Worm (Caenorhabditis elegans) whole organism, L4 larva: ENCODE results near the gene srx-59.
A peak's percentile ranks its signal among the peaks of the same experiment; 100 is the strongest.

Source experiments
- F10B5.3 ChIP-seq: sonication (generic microtip); optimal IDR thresholded peaks from 2 replicates; lab custom pipeline; 2016; ENCODE audit warnings: mild to moderate bottlenecking, missing genetic modification characterization, missing compliant biosample characterization
- F44E2.7 ChIP-seq: fragments of 200-800 bp; sonication (Bioruptor generic); IDR thresholded peaks from 2 replicates; pipeline ENCODE4 v2.1.2; 2022; ENCODE audit warnings: missing genetic modification characterization, missing compliant biosample characterization
- T20F7.1 ChIP-seq: fragments of 200-800 bp; sonication (Bioruptor generic); optimal IDR thresholded peaks from 2 replicates; lab custom pipeline; 2018; ENCODE audit warnings: mild to moderate bottlenecking, missing genetic modification characterization, missing compliant biosample characterization
- Y48G9A.11 ChIP-seq: fragments of 200-800 bp; sonication (Bioruptor generic); IDR thresholded peaks from 2 replicates; pipeline ENCODE4 v1.3.6; 2022; ENCODE audit warnings: missing genetic modification reagents, missing genetic modification characterization, missing compliant biosample characterization
- Y5F2A.4 ChIP-seq: fragments of 200-800 bp; sonication (Bioruptor generic); optimal IDR thresholded peaks from 2 replicates; lab custom pipeline; 2018; ENCODE audit warnings: mild to moderate bottlenecking, missing genetic modification characterization, missing compliant biosample characterization
- ZK337.2 ChIP-seq: fragments of 200-800 bp; sonication (Bioruptor generic); IDR thresholded peaks from 2 replicates; pipeline ENCODE4 v1.3.6; 2022; ENCODE audit warnings: missing genetic modification reagents, missing genetic modification characterization, missing compliant biosample characterization
- ZK546.5 ChIP-seq, 2 experiments: sonication (generic microtip); optimal IDR thresholded peaks; 2 replicates each; lab custom pipeline; 2017; ENCODE audit warnings: missing biosample characterization in 2 of 2, missing genetic modification characterization in 2 of 2
- ceh-32 ChIP-seq: sonication (generic microtip); optimal IDR thresholded peaks from 2 replicates; lab custom pipeline; 2016; ENCODE audit warnings: mild to moderate bottlenecking, missing genetic modification characterization, missing compliant biosample characterization; ENCODE audit not compliant: poor library complexity
- cey-2 ChIP-seq: sonication (generic microtip); optimal IDR thresholded peaks from 3 replicates; lab custom pipeline; 2017; ENCODE audit warnings: missing genetic modification characterization, mild to moderate bottlenecking, missing compliant biosample characterization, antibody characterized with exemption, borderline replicate concordance; ENCODE audit not compliant: insufficient read depth
- daf-16 ChIP-seq, 3 experiments: sonication (generic microtip); optimal IDR thresholded peaks; 2 replicates each; lab custom pipeline; 2016 to 2017; ENCODE audit warnings: missing genetic modification characterization in 3 of 3, missing genetic modification reagents in 3 of 3, mild to moderate bottlenecking in 2 of 3, missing compliant biosample characterization in 2 of 3, missing biosample characterization in 1 of 3, moderate library complexity in 1 of 3
- daf-19 ChIP-seq: fragments of 200-800 bp; sonication (Bioruptor generic); conservative IDR thresholded peaks from 2 replicates; pipeline ENCODE4 v1.3.6; 2022; ENCODE audit warnings: missing genetic modification characterization, missing compliant biosample characterization
- daf-8 ChIP-seq: fragments of 200-800 bp; sonication (Bioruptor generic); IDR thresholded peaks from 2 replicates; pipeline ENCODE4 v1.3.6; 2022; ENCODE audit warnings: missing genetic modification characterization, missing compliant biosample characterization
- dmd-6 ChIP-seq: fragments of 200-800 bp; sonication (Bioruptor generic); IDR thresholded peaks from 2 replicates; pipeline ENCODE4 v1.3.6; 2022; ENCODE audit warnings: missing genetic modification reagents, missing genetic modification characterization, missing compliant biosample characterization
- dmd-9 ChIP-seq: fragments of 200-800 bp; sonication (Bioruptor generic); IDR thresholded peaks from 2 replicates; pipeline ENCODE4 v1.3.6; 2022; ENCODE audit warnings: missing genetic modification reagents, missing genetic modification characterization, missing compliant biosample characterization
- dve-1 ChIP-seq: sonication (generic microtip); optimal IDR thresholded peaks from 2 replicates; lab custom pipeline; 2017; ENCODE audit warnings: antibody characterized with exemption, mild to moderate bottlenecking, missing genetic modification characterization, missing compliant biosample characterization; ENCODE audit not compliant: insufficient read depth
- egl-27 ChIP-seq: sonication (generic microtip); optimal IDR thresholded peaks from 3 replicates; lab custom pipeline; 2017; ENCODE audit warnings: missing biosample characterization, missing genetic modification reagents, missing genetic modification characterization
- egl-43 ChIP-seq: fragments of 200-800 bp; sonication (Bioruptor generic); IDR thresholded peaks from 2 replicates; pipeline ENCODE4 v1.3.6; 2022; ENCODE audit warnings: missing genetic modification reagents, missing genetic modification characterization, missing compliant biosample characterization
- fkh-10 ChIP-seq: fragments of 150-350 bp; optimal IDR thresholded peaks from 2 replicates; lab custom pipeline; 2014; ENCODE audit warnings: missing biosample characterization, missing genetic modification reagents, missing genetic modification characterization
- gei-8 ChIP-seq: fragments of 200-800 bp; sonication (Bioruptor generic); optimal IDR thresholded peaks from 2 replicates; lab custom pipeline; 2018; ENCODE audit warnings: mild to moderate bottlenecking, missing genetic modification characterization, missing compliant biosample characterization
- hif-1 ChIP-seq, 2 experiments: sonication (generic microtip); optimal IDR thresholded peaks; 2 replicates each; lab custom pipeline; 2016 to 2017; ENCODE audit warnings: missing compliant biosample characterization in 2 of 2, missing genetic modification characterization in 2 of 2, missing genetic modification reagents in 2 of 2, missing genotype in 2 of 2, mild to moderate bottlenecking in 1 of 2
- hlh-11 ChIP-seq: fragments of 200-800 bp; sonication (Bioruptor generic); optimal IDR thresholded peaks from 2 replicates; lab custom pipeline; 2018; ENCODE audit warnings: mild to moderate bottlenecking, missing genetic modification characterization, missing compliant biosample characterization
- hmg-1.1 ChIP-seq: fragments of 200-800 bp; sonication (Bioruptor generic); IDR thresholded peaks from 2 replicates; pipeline ENCODE4 v1.3.6; 2022; ENCODE audit warnings: missing genetic modification reagents, missing genetic modification characterization, missing compliant biosample characterization
- jun-1 ChIP-seq: fragments of 150-350 bp; optimal IDR thresholded peaks from 2 replicates; lab custom pipeline; 2014; ENCODE audit warnings: missing biosample characterization, missing genetic modification reagents, missing genetic modification characterization
- lin-29 ChIP-seq: fragments of 200-800 bp; sonication (Bioruptor generic); IDR thresholded peaks from 2 replicates; pipeline ENCODE4 v1.3.6; 2022; ENCODE audit warnings: missing genetic modification reagents, missing genetic modification characterization, missing compliant biosample characterization
- lir-3 ChIP-seq: sonication (generic microtip); optimal IDR thresholded peaks from 2 replicates; lab custom pipeline; 2016; ENCODE audit warnings: mild to moderate bottlenecking, missing genetic modification characterization, missing compliant biosample characterization
- madf-5 ChIP-seq, 2 experiments: fragments of 200-800 bp; sonication (Bioruptor generic); IDR thresholded peaks; 2 replicates each; pipeline ENCODE4 v1.3.6; 2022; ENCODE audit warnings: missing compliant biosample characterization in 2 of 2, missing genetic modification characterization in 2 of 2
- madf-9 ChIP-seq: fragments of 200-800 bp; sonication (Bioruptor generic); conservative IDR thresholded peaks from 2 replicates; pipeline ENCODE4 v1.3.6; 2022; ENCODE audit warnings: missing genetic modification reagents, missing genetic modification characterization, missing compliant biosample characterization
- mep-1 ChIP-seq: fragments of 150-350 bp; sonication (generic microtip); optimal IDR thresholded peaks from 3 replicates; lab custom pipeline; 2014; ENCODE audit warnings: missing biosample characterization, missing genetic modification characterization
- mxl-3 ChIP-seq: fragments of 200-800 bp; sonication (Bioruptor generic); optimal IDR thresholded peaks from 2 replicates; lab custom pipeline; 2018; ENCODE audit warnings: mild to moderate bottlenecking, missing genetic modification characterization, missing compliant biosample characterization
- nhr-237 ChIP-seq: sonication (generic microtip); optimal IDR thresholded peaks from 2 replicates; lab custom pipeline; 2017; ENCODE audit warnings: missing biosample characterization, missing genetic modification characterization
- nhr-28 ChIP-seq: fragments of 150-350 bp; optimal IDR thresholded peaks from 2 replicates; lab custom pipeline; 2014; ENCODE audit warnings: missing biosample characterization, missing genetic modification characterization
- nhr-76 ChIP-seq: fragments of 150-350 bp; optimal IDR thresholded peaks from 2 replicates; lab custom pipeline; 2014; ENCODE audit warnings: missing biosample characterization, missing genetic modification characterization
- nhr-77 ChIP-seq: fragments of 150-350 bp; optimal IDR thresholded peaks from 2 replicates; lab custom pipeline; 2014; ENCODE audit warnings: missing biosample characterization, missing genetic modification characterization
- rbr-2 ChIP-seq: sonication (generic microtip); optimal IDR thresholded peaks from 2 replicates; lab custom pipeline; 2016; ENCODE audit warnings: missing genotype, missing genetic modification characterization, missing compliant biosample characterization
- saeg-2 ChIP-seq: fragments of 200-800 bp; sonication (Bioruptor generic); IDR thresholded peaks from 2 replicates; pipeline ENCODE4 v1.3.6; 2022; ENCODE audit warnings: missing genetic modification reagents, missing genetic modification characterization, missing compliant biosample characterization
- sdz-12 ChIP-seq: fragments of 200-800 bp; sonication (Bioruptor generic); optimal IDR thresholded peaks from 2 replicates; lab custom pipeline; 2018; ENCODE audit warnings: mild to moderate bottlenecking, missing genetic modification characterization, missing compliant biosample characterization
- set-16 ChIP-seq: fragments of 200-800 bp; sonication (Bioruptor generic); IDR thresholded peaks from 2 replicates; pipeline ENCODE4 v1.3.6; 2022; ENCODE audit warnings: missing genetic modification reagents, missing genetic modification characterization, missing compliant biosample characterization
- snpc-4 ChIP-seq: fragments of 150-350 bp; optimal IDR thresholded peaks from 2 replicates; lab custom pipeline; 2014; ENCODE audit warnings: missing biosample characterization, missing genetic modification characterization
- tag-97 ChIP-seq: fragments of 200-800 bp; sonication (Bioruptor generic); IDR thresholded peaks from 2 replicates; pipeline ENCODE4 v1.3.6; 2022; ENCODE audit warnings: missing genetic modification characterization, missing compliant biosample characterization
- tra-1 ChIP-seq: fragments of 200-800 bp; sonication (Bioruptor generic); IDR thresholded peaks from 2 replicates; pipeline ENCODE4 v1.3.6; 2022; ENCODE audit warnings: missing genetic modification reagents, missing genetic modification characterization, missing compliant biosample characterization
- unc-130 ChIP-seq: sonication (generic microtip); optimal IDR thresholded peaks from 2 replicates; lab custom pipeline; 2016; ENCODE audit warnings: missing genetic modification reagents, missing genetic modification characterization, missing compliant biosample characterization
- unc-39 ChIP-seq: sonication (generic microtip); optimal IDR thresholded peaks from 2 replicates; lab custom pipeline; 2017; ENCODE audit warnings: missing biosample characterization, missing genetic modification characterization
- unc-62 ChIP-seq, 3 experiments: fragments of 150-350 bp in 1 of 3; sonication (generic microtip); optimal IDR thresholded peaks in 2 of 3; peaks in 1 of 3; 1 replicate in 1 of 3; 2 replicates in 2 of 3; lab custom pipeline; 2014 to 2017; ENCODE audit warnings: missing biosample characterization in 3 of 3, missing genetic modification characterization in 3 of 3, missing genetic modification reagents in 3 of 3, missing genotype in 1 of 3
- vab-7 ChIP-seq: fragments of 200-800 bp; sonication (Bioruptor generic); IDR thresholded peaks from 2 replicates; pipeline ENCODE4 v1.3.6; 2022; ENCODE audit warnings: missing genetic modification reagents, missing genetic modification characterization, missing compliant biosample characterization
- zag-1 ChIP-seq: fragments of 150-350 bp; optimal IDR thresholded peaks from 2 replicates; lab custom pipeline; 2014; ENCODE audit warnings: missing biosample characterization, missing genetic modification characterization
- zfp-2 ChIP-seq: sonication (generic microtip); optimal IDR thresholded peaks from 2 replicates; lab custom pipeline; 2016; ENCODE audit warnings: mild to moderate bottlenecking, missing genetic modification characterization, missing compliant biosample characterization
- zip-11 ChIP-seq: fragments of 200-800 bp; sonication (Bioruptor generic); IDR thresholded peaks from 2 replicates; pipeline ENCODE4 v1.3.6; 2022; ENCODE audit warnings: missing genetic modification characterization, missing compliant biosample characterization
- zip-2 ChIP-seq: fragments of 150-350 bp; optimal IDR thresholded peaks from 2 replicates; lab custom pipeline; 2014; ENCODE audit warnings: missing biosample characterization, missing genetic modification characterization
- ztf-11 ChIP-seq: fragments of 150-350 bp; optimal IDR thresholded peaks from 2 replicates; lab custom pipeline; 2014; ENCODE audit warnings: missing biosample characterization, missing genetic modification characterization
- ztf-7 ChIP-seq: fragments of 150-350 bp; optimal IDR thresholded peaks from 2 replicates; lab custom pipeline; 2014; ENCODE audit warnings: missing biosample characterization, missing genetic modification characterization

The srx-59 gene

DNA sequence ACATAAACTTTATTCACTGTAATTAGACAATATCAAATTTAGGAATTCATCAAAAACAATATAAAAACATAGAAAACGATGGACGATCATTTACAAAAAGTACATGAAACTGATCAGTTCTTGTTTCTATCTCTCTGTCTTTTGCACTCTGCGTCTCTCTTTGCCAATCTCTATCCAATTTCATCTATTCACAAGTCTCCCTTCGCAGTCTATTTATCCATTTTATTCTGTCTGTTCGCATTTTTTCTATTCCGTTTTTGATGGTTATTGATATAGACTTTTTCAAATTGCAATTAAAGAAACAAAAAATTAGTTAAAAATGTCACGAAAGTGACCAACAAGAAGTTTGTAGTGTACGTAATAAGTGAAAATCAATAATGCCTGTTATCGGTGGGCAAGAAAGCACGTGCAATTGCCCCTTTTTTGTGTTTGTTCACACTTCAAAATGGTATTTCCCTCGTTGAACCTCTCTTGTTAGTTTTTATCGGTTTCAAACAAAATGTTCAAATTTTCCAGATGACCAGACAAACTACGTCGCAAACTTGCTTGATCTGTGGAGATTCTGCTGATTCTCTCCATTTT lies 26.7 kb downstream of the srx-59 start, which contains the start of gene nhr-42:
nhr-42 (plus strand) TSS at position 517 of the 582 bp plus-strand sequence.
- TF ChIP-seq ztf-7 (no peak), daf-8 (GFP tag; lab: Robert Waterston, UW) (no peak), daf-19 (GFP tag; lab: Robert Waterston, UW) (no peak), fkh-10 (no peak), cey-2 (tag; lab: Kevin White, UChicago) (no peak), hlh-11 (tag; lab: Kevin White, UChicago) (peak; percentile 52), egl-27 (no peak), snpc-4 (tag; lab: Kevin White, UChicago) (no peak), unc-130 (GFP tag; lab: Kevin White, UChicago) (no peak), tag-97 (GFP tag; lab: Robert Waterston, UW) (no peak), dve-1 (tag; lab: Kevin White, UChicago) (peak; percentile 19), ZK546.5 (tag; optimal IDR thresholded peaks at IDR 0.05; lab: Kevin White, UChicago) (no peak), madf-5 (GFP tag; IDR thresholded peaks at IDR 0.05; lab: Robert Waterston, UW) (no peak), tra-1 (GFP tag; lab: Robert Waterston, UW) (no peak), F10B5.3 (no peak), Y5F2A.4 (GFP tag; lab: Kevin White, UChicago) (no peak), rbr-2 (no peak), saeg-2 (GFP tag; lab: Robert Waterston, UW) (no peak), madf-9 (GFP tag; lab: Robert Waterston, UW) (no peak), hmg-1.1 (no peak), nhr-76 (no peak), unc-62 (GFP tag; optimal IDR thresholded peaks at IDR 0.05 in 1 of 2; lab: Kevin White, UChicago) (no peak), unc-62 (tag; optimal IDR thresholded peaks at IDR 0.05; lab: Kevin White, UChicago) (no peak), daf-16 (GFP tag; optimal IDR thresholded peaks at IDR 0.05; lab: Kevin White, UChicago) (no peak), daf-16 (tag; optimal IDR thresholded peaks at IDR 0.05; lab: Kevin White, UChicago) (peak; percentile 51), lin-29 (GFP tag; lab: Robert Waterston, UW) (no peak), zip-2 (tag; lab: Kevin White, UChicago) (no peak), hif-1 (tag; optimal IDR thresholded peaks at IDR 0.05; lab: Kevin White, UChicago) (peak in 1 of 2 experiments; percentile 57), mxl-3 (GFP tag; lab: Kevin White, UChicago) (peak; percentile 38), unc-39 (tag; lab: Kevin White, UChicago) (no peak), nhr-237 (tag; lab: Kevin White, UChicago) (no peak), ztf-11 (tag; lab: Kevin White, UChicago) (no peak), vab-7 (GFP tag; lab: Robert Waterston, UW) (no peak), egl-43 (no peak), Y48G9A.11 (no peak), F44E2.7 (GFP tag; lab: Robert Waterston, UW) (no peak), T20F7.1 (GFP tag; lab: Kevin White, UChicago) (no peak), set-16 (no peak), dmd-9 (GFP tag; lab: Robert Waterston, UW) (no peak), nhr-77 (tag; lab: Kevin White, UChicago) (no peak), zfp-2 (tag; lab: Kevin White, UChicago) (no peak), jun-1 (tag; lab: Kevin White, UChicago) (no peak), nhr-28 (peak; percentile 79), lir-3 (tag; lab: Kevin White, UChicago) (no peak), gei-8 (GFP tag; lab: Kevin White, UChicago) (no peak), ZK337.2 (GFP tag; lab: Robert Waterston, UW) (no peak), sdz-12 (no peak), dmd-6 (peak; percentile 54), mep-1 (tag; lab: Kevin White, UChicago) (peak; percentile 20), ceh-32 (no peak), zag-1 (tag; lab: Kevin White, UChicago) (no peak), zip-11 (GFP tag; lab: Robert Waterston, UW) (no peak)
